Fruit fly (Drosophila melanogaster): ENCODE measurements around the gene CG42353.
A peak's percentile ranks its signal among the peaks of the same experiment; 100 is the strongest.

CG42353 gene

DNA sequence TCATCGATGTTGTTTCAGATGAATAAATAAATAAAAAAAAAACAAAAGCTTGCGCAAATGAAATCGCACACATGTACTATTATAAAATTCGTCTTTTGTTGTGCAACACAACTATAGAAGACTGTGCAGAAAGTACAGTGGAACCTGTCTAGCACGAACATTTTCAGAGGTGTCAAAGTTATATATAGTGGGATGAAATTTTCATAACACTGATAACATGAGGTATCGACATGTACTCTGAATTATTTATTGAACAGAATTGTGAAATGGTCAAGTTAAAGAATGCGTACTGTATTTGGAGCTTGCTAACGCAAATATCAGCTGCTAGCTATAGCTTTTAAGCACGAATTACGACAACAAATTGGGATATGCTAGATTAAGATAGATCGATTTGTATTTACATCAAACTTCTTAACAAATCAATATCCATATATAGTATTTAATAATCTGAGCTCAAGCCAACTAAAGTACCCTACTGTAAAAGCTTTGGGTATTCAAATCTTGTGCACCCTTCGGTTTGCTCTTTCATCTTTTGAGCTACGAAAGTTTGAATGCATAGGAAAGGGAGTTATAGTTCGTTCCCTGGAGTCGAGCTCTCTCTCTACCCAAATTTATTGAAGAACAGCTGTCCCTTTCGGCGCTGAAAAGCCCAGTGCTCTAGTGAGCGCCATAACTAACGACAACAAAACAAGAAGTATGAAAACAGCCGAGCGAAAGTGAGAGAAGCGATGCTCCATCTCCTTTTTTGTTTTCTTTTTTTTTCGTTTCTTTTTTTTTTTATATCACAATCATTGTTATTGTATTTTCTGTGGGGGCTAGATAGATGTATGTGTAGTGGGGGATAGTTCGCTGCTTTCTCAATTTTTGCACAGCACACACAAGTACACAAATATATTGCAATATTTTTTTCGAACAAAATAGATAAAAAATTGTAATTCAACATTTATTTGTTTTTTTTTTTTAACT, 14.3 kb downstream of the CG42353 start (continued):
- peak; percentile 71 for TF ChIP-seq CG32767 (GFP tag; IDR thresholded peaks at IDR 0.05)
- peak; percentile 45 for TF ChIP-seq CG10462 (GFP tag; optimal IDR thresholded peaks at IDR 0.05)
- TF ChIP-seq fu2 (GFP tag; optimal IDR thresholded peaks at IDR 0.05), result peak; percentile 87
- peak; percentile 94 for TF ChIP-seq CG14014 (GFP tag; IDR thresholded peaks at IDR 0.05)
- TF ChIP-seq CG12219 (GFP tag; optimal IDR thresholded peaks at IDR 0.05), result peak; percentile 93
- no peak for TF ChIP-seq CG7963 (GFP tag; IDR thresholded peaks at IDR 0.05; ENCODE audit: partially characterized antibody)
- TF ChIP-seq TFAM (GFP tag; optimal IDR thresholded peaks at IDR 0.05), result peak; percentile 17
- peak in 1 of 2 experiments; percentile 44 for TF ChIP-seq Hr78 (GFP tag; optimal IDR thresholded peaks at IDR 0.05)
- TF ChIP-seq sim (GFP tag; IDR thresholded peaks at IDR 0.05), result no peak
- TF ChIP-seq CG5953 (GFP tag; IDR thresholded peaks at IDR 0.05), result peak; percentile 80
- no peak for TF ChIP-seq Neu2 (GFP tag; optimal IDR thresholded peaks at IDR 0.05; ENCODE audit: borderline replicate concordance)
- TF ChIP-seq CG7745 (tag; optimal IDR thresholded peaks at IDR 0.05), result no peak
- TF ChIP-seq row (GFP tag; IDR thresholded peaks at IDR 0.05), result peak; percentile 93
- no peak for TF ChIP-seq Sry-β (GFP tag; optimal IDR thresholded peaks at IDR 0.05)
- peak; percentile 89 for TF ChIP-seq CG13894 (tag; optimal IDR thresholded peaks at IDR 0.05)
- peak in 1 of 2 experiments; percentile 78 for TF ChIP-seq Eip74EF (GFP tag; optimal IDR thresholded peaks at IDR 0.05)
- TF ChIP-seq CG16813 (GFP tag; IDR thresholded peaks at IDR 0.05; ENCODE audit: partially characterized antibody), result no peak
- peak; percentile 90 for TF ChIP-seq gsb (GFP tag; IDR thresholded peaks at IDR 0.05)
- TF ChIP-seq nau (GFP tag; optimal IDR thresholded peaks at IDR 0.05), result peak; percentile 77
- TF ChIP-seq Camta (GFP tag; optimal IDR thresholded peaks at IDR 0.05), result peak; percentile 84
- peak; percentile 92 for TF ChIP-seq rib (GFP tag; IDR thresholded peaks at IDR 0.05)
- TF ChIP-seq tin (GFP tag; optimal IDR thresholded peaks at IDR 0.05), result peak; percentile 87
- peak; percentile 90 for TF ChIP-seq CG17385 (GFP tag; optimal IDR thresholded peaks at IDR 0.05)
- TF ChIP-seq CTCF (GFP tag; optimal IDR thresholded peaks at IDR 0.05), result peak; percentile 10
- peak; percentile 56 for TF ChIP-seq Hmx (GFP tag; optimal IDR thresholded peaks at IDR 0.05)
- peak; percentile 80 for TF ChIP-seq CG12942 (GFP tag; optimal IDR thresholded peaks at IDR 0.05)
- TF ChIP-seq CG11456 (GFP tag; IDR thresholded peaks at IDR 0.05), result peak; percentile 93
- peak; percentile 94 for TF ChIP-seq Xbp1 (GFP tag; optimal IDR thresholded peaks at IDR 0.05)
- TF ChIP-seq Six4 (GFP tag; optimal IDR thresholded peaks at IDR 0.05), result peak; percentile 87
- TF ChIP-seq CG2202 (tag; optimal IDR thresholded peaks at IDR 0.05), result no peak
- TF ChIP-seq slp2 (GFP tag; optimal IDR thresholded peaks at IDR 0.05), result peak; percentile 68
- TF ChIP-seq pb (GFP tag; optimal IDR thresholded peaks at IDR 0.05), result peak; percentile 86
- TF ChIP-seq Adf1 (GFP tag; IDR thresholded peaks at IDR 0.05), result peak; percentile 37; the same call in 1 of the 2 replicates
- peak; percentile 84 for TF ChIP-seq wek (GFP tag; optimal IDR thresholded peaks at IDR 0.05)
- TF ChIP-seq ken (GFP tag; IDR thresholded peaks at IDR 0.05), result peak; percentile 93
- TF ChIP-seq CG7556 (GFP tag; optimal IDR thresholded peaks at IDR 0.05), result peak; percentile 83
- no peak for TF ChIP-seq lov (optimal IDR thresholded peaks at IDR 0.05)
- TF ChIP-seq lov (GFP tag; IDR thresholded peaks at IDR 0.05), result peak; percentile 85
- peak; percentile 73 for TF ChIP-seq Bdp1 (GFP tag; optimal IDR thresholded peaks at IDR 0.05)
- peak; percentile 87 for TF ChIP-seq Dbx (GFP tag; IDR thresholded peaks at IDR 0.05)
- TF ChIP-seq ara (GFP tag; IDR thresholded peaks at IDR 0.05), result peak; percentile 82
- peak; percentile 93 for TF ChIP-seq HmgZ (tag; optimal IDR thresholded peaks at IDR 0.05)
- no peak for TF ChIP-seq pan (optimal IDR thresholded peaks at IDR 0.05)
- TF ChIP-seq pan (GFP tag; optimal IDR thresholded peaks at IDR 0.05 in 1 of 2, IDR thresholded peaks at IDR 0.05 in 1 of 2), result peak in 1 of 2 experiments; percentile 94
- TF ChIP-seq CG11085 (GFP tag; IDR thresholded peaks at IDR 0.05), result peak; percentile 85
- peak; percentile 37 for TF ChIP-seq Spps (tag; optimal IDR thresholded peaks at IDR 0.05)
- peak; percentile 75 for TF ChIP-seq klu (GFP tag; IDR thresholded peaks at IDR 0.05)
- peak; percentile 74 for TF ChIP-seq CG8281 (tag; optimal IDR thresholded peaks at IDR 0.05)
- peak; percentile 70 for TF ChIP-seq ewg (GFP tag; optimal IDR thresholded peaks at IDR 0.05)
